ENCODE assay signal across 2 fruit fly cellular contexts in the genomic region with DNA sequence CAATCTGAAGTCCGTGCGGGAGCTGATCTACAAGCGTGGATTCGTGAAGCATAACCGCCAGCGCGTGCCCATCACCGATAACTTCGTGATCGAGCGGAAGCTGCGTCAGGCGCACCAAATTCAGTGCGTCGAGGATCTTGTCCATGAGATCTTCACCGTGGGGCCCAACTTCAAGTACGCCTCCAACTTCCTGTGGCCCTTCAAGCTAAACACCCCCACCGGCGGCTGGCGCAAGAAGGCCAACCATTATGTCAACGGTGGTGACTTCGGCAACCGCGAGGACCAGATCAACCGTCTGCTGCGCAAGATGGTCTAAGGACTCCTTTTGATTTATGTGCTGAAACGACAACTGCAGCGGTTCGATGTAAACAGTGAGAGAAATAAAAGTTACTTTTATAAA.
TF ChIP-seq lines count a peak whose summit lies in the region.

No protein-coding gene starts in this region.

- TF ChIP-seq CTCF in whole organism, embryonic (GFP tag; optimal IDR thresholded peaks at IDR 0.05; lab: Kevin White, UChicago) = no peak

TF ChIP-seq in whole organism, embryonic, 481 proteins besides CTCF, POLR2A, EP300 and RAD21:
- TF ChIP-seq CG10979 (tag; optimal IDR thresholded peaks at IDR 0.05; lab: Kevin White, UChicago) (no peak), CG11456 (GFP tag; IDR thresholded peaks at IDR 0.05; lab: Robert Waterston, UW) (peak; percentile 69; the same call in 1 of the 3 replicates), CG7357 (GFP tag; IDR thresholded peaks at IDR 0.05; lab: Robert Waterston, UW) (0 out of 3 replicates have a peak, but pooled peaks have one; percentile 11), CG17612 (GFP tag; IDR thresholded peaks at IDR 0.05; lab: Robert Waterston, UW) (peak; percentile 45; the same call in 1 of the 2 replicates), hb (GFP tag; IDR thresholded peaks at IDR 0.05; lab: Robert Waterston, UW; ENCODE audit: partially characterized antibody) (0 out of 3 replicates have a peak, but pooled peaks have one; percentile 19), ci (GFP tag; IDR thresholded peaks at IDR 0.05; lab: Robert Waterston, UW) (peak; percentile 13; the same call in 1 of the 3 replicates), CG16813 (GFP tag; IDR thresholded peaks at IDR 0.05; lab: Robert Waterston, UW; ENCODE audit: partially characterized antibody) (0 out of 3 replicates have a peak, but pooled peaks have one; percentile 9), CG14441 (GFP tag; IDR thresholded peaks at IDR 0.05; lab: Robert Waterston, UW) (0 out of 2 replicates have a peak, but pooled peaks have one; percentile 10), Med (GFP tag; lab: Kevin White, UChicago) (peak; percentile 62), sob (GFP tag; IDR thresholded peaks at IDR 0.05; lab: Robert Waterston, UW) (0 out of 2 replicates have a peak, but pooled peaks have one; percentile 44), lov (optimal IDR thresholded peaks at IDR 0.05; lab: Kevin White, UChicago) (no peak), lov (GFP tag; IDR thresholded peaks at IDR 0.05; lab: Robert Waterston, UW) (0 out of 3 replicates have a peak, but pooled peaks have one; percentile 23), nom (GFP tag; optimal IDR thresholded peaks at IDR 0.05; lab: Kevin White, UChicago) (no peak), eyg (GFP tag; optimal IDR thresholded peaks at IDR 0.05; lab: Kevin White, UChicago) (no peak), nerfin-2 (GFP tag; IDR thresholded peaks at IDR 0.05; lab: Robert Waterston, UW; ENCODE audit: partially characterized antibody) (0 out of 2 replicates have a peak, but pooled peaks have one; percentile 35)

TF ChIP-seq in whole organism, pupa, 21 proteins besides CTCF, POLR2A, EP300 and RAD21:
- TF ChIP-seq Ets98B (GFP tag; IDR thresholded peaks at IDR 0.05; lab: Robert Waterston, UW) = no peak
- TF ChIP-seq CG4496 (GFP tag; IDR thresholded peaks at IDR 0.05; lab: Robert Waterston, UW) = 0 out of 3 replicates have a peak, but pooled peaks have one; percentile 37
- no peak for TF ChIP-seq CG8301 (tag; optimal IDR thresholded peaks at IDR 0.05; lab: Kevin White, UChicago)
- TF ChIP-seq gl (tag; optimal IDR thresholded peaks at IDR 0.05; lab: Kevin White, UChicago) = no peak
TF ChIP-seq in whole organism, pupa: peak in this region for 1.
